Worm (Caenorhabditis elegans) whole organism, L1 larva: ENCODE data around the gene H13N06.7.
A peak's percentile ranks its signal among the peaks of the same experiment; 100 is the strongest.

Experiments used
- C16A3.4 ChIP-seq: fragments of 150-350 bp; optimal IDR thresholded peaks from 2 replicates; lab custom pipeline; 2014; ENCODE audit warnings: missing biosample characterization, missing genetic modification characterization
- Y116A8C.19 ChIP-seq: sonication (generic microtip); optimal IDR thresholded peaks from 2 replicates; lab custom pipeline; 2016; ENCODE audit warnings: missing compliant biosample characterization, missing genetic modification characterization, borderline replicate concordance
- aly-2 ChIP-seq: fragments of 150-350 bp; optimal IDR thresholded peaks from 2 replicates; lab custom pipeline; 2014; ENCODE audit warnings: missing biosample characterization, missing genetic modification characterization
- blmp-1 ChIP-seq: fragments of 150-350 bp; optimal IDR thresholded peaks from 2 replicates; lab custom pipeline; 2014; ENCODE audit warnings: missing biosample characterization, missing genetic modification characterization
- ceh-8 ChIP-seq: fragments of 200-800 bp; sonication (Bioruptor generic); optimal IDR thresholded peaks from 2 replicates; lab custom pipeline; 2018; ENCODE audit warnings: mild to moderate bottlenecking, missing genetic modification characterization, moderate library complexity, missing compliant biosample characterization
- ceh-82 ChIP-seq, 3 experiments: fragments of 150-350 bp in 1 of 3; sonication (generic microtip) in 2 of 3; optimal IDR thresholded peaks; 2 replicates each; lab custom pipeline; 2014 to 2017; ENCODE audit warnings: missing biosample characterization in 3 of 3, missing genetic modification characterization in 3 of 3
- dsc-1 ChIP-seq: sonication (generic microtip); optimal IDR thresholded peaks from 2 replicates; lab custom pipeline; 2016; ENCODE audit warnings: mild to moderate bottlenecking, missing genetic modification characterization, missing compliant biosample characterization
- efl-3 ChIP-seq: fragments of 200-800 bp; sonication (Bioruptor generic); optimal IDR thresholded peaks from 2 replicates; lab custom pipeline; 2018; ENCODE audit warnings: mild to moderate bottlenecking, missing genetic modification characterization, missing compliant biosample characterization
- egl-13 ChIP-seq: sonication (generic microtip); optimal IDR thresholded peaks from 2 replicates; lab custom pipeline; 2016; ENCODE audit warnings: missing genotype, missing genetic modification reagents, missing genetic modification characterization, missing compliant biosample characterization
- elt-3 ChIP-seq, 6 experiments: fragments of 150-350 bp in 1 of 6; sonication (generic microtip); optimal IDR thresholded peaks; 2 replicates each; lab custom pipeline; 2017 to 2018; ENCODE audit warnings: missing biosample characterization in 6 of 6, missing genetic modification characterization in 6 of 6, inconsistent platforms in 1 of 6
- ets-5 ChIP-seq: fragments of 200-800 bp; sonication (Bioruptor generic); IDR thresholded peaks from 2 replicates; pipeline ENCODE4 v1.3.6; 2022; ENCODE audit warnings: missing genetic modification characterization, missing compliant biosample characterization
- fkh-10 ChIP-seq: sonication (generic microtip); optimal IDR thresholded peaks from 2 replicates; lab custom pipeline; 2017; ENCODE audit warnings: missing biosample characterization, missing genetic modification reagents, missing genetic modification characterization
- fkh-8 ChIP-seq: sonication (generic microtip); optimal IDR thresholded peaks from 2 replicates; lab custom pipeline; 2016; ENCODE audit warnings: mild to moderate bottlenecking, missing genetic modification characterization, missing compliant biosample characterization
- hlh-17 ChIP-seq: fragments of 200-800 bp; sonication (Bioruptor generic); optimal IDR thresholded peaks from 2 replicates; lab custom pipeline; 2018; ENCODE audit warnings: missing genetic modification characterization, mild to moderate bottlenecking, missing compliant biosample characterization, moderate library complexity, borderline replicate concordance
- hpl-2 ChIP-seq: fragments of 150-350 bp; optimal IDR thresholded peaks from 2 replicates; lab custom pipeline; 2014; ENCODE audit warnings: missing biosample characterization, missing genetic modification reagents, missing genetic modification characterization
- irx-1 ChIP-seq: sonication (generic microtip); optimal IDR thresholded peaks from 2 replicates; lab custom pipeline; 2016; ENCODE audit warnings: missing genetic modification characterization, missing compliant biosample characterization
- jun-1 ChIP-seq: fragments of 150-350 bp; optimal IDR thresholded peaks from 2 replicates; lab custom pipeline; 2014; ENCODE audit warnings: missing biosample characterization, missing genetic modification reagents, missing genetic modification characterization
- lin-14 ChIP-seq: fragments of 200-800 bp; sonication (Bioruptor generic); optimal IDR thresholded peaks from 2 replicates; lab custom pipeline; 2018; ENCODE audit warnings: mild to moderate bottlenecking, missing genetic modification characterization, moderate library complexity, missing compliant biosample characterization
- lin-15B ChIP-seq: fragments of 150-350 bp; sonication (generic microtip); optimal IDR thresholded peaks from 3 replicates; lab custom pipeline; 2014; ENCODE audit warnings: missing biosample characterization, missing genetic modification characterization
- lin-35 ChIP-seq, 2 experiments: fragments of 150-350 bp; optimal IDR thresholded peaks; 2 replicates each; lab custom pipeline; 2014; ENCODE audit warnings: missing biosample characterization in 2 of 2, missing genetic modification characterization in 2 of 2, missing genetic modification reagents in 2 of 2
- lir-3 ChIP-seq: sonication (generic microtip); optimal IDR thresholded peaks from 2 replicates; lab custom pipeline; 2016; ENCODE audit warnings: mild to moderate bottlenecking, missing genetic modification characterization, moderate library complexity, missing compliant biosample characterization; ENCODE audit not compliant: poor library complexity
- lsy-2 ChIP-seq, 2 experiments: fragments of 150-350 bp; optimal IDR thresholded peaks; 2 replicates each; lab custom pipeline; 2014; ENCODE audit warnings: missing biosample characterization in 2 of 2, missing genetic modification characterization in 2 of 2
- mab-9 ChIP-seq: fragments of 200-800 bp; sonication (Bioruptor generic); IDR thresholded peaks from 2 replicates; pipeline ENCODE4 v1.3.6; 2022; ENCODE audit warnings: missing genetic modification reagents, missing genetic modification characterization, missing compliant biosample characterization
- mdl-1 ChIP-seq, 2 experiments: fragments of 150-350 bp; optimal IDR thresholded peaks; 2 replicates each; lab custom pipeline; 2014 to 2017; ENCODE audit warnings: missing biosample characterization in 2 of 2, missing genetic modification characterization in 2 of 2, inconsistent platforms in 1 of 2
- mef-2 ChIP-seq: fragments of 150-350 bp; optimal IDR thresholded peaks from 2 replicates; lab custom pipeline; 2014; ENCODE audit warnings: missing biosample characterization, missing genetic modification characterization
- nhr-11 ChIP-seq: fragments of 150-350 bp; optimal IDR thresholded peaks from 2 replicates; lab custom pipeline; 2014; ENCODE audit warnings: missing biosample characterization, missing genetic modification characterization
- nhr-19 ChIP-seq: fragments of 200-800 bp; sonication (Bioruptor generic); conservative IDR thresholded peaks from 2 replicates; pipeline ENCODE4 v1.3.6; 2022; ENCODE audit warnings: missing genetic modification characterization, missing compliant biosample characterization
- nhr-20 ChIP-seq: sonication (generic microtip); optimal IDR thresholded peaks from 2 replicates; lab custom pipeline; 2016; ENCODE audit warnings: mild to moderate bottlenecking, missing genetic modification characterization, missing compliant biosample characterization
- nhr-237 ChIP-seq: fragments of 150-350 bp; optimal IDR thresholded peaks from 2 replicates; lab custom pipeline; 2014; ENCODE audit warnings: missing biosample characterization, missing genetic modification characterization
- nhr-28 ChIP-seq: fragments of 150-350 bp; optimal IDR thresholded peaks from 2 replicates; lab custom pipeline; 2014; ENCODE audit warnings: missing biosample characterization, missing genetic modification characterization
- nhr-47 ChIP-seq: sonication (generic microtip); optimal IDR thresholded peaks from 2 replicates; lab custom pipeline; 2016; ENCODE audit warnings: mild to moderate bottlenecking, missing genetic modification characterization, moderate library complexity, missing compliant biosample characterization
- nhr-71 ChIP-seq: sonication (generic microtip); optimal IDR thresholded peaks from 2 replicates; lab custom pipeline; 2016; ENCODE audit warnings: mild to moderate bottlenecking, missing genetic modification characterization, moderate library complexity, missing compliant biosample characterization
- nhr-76 ChIP-seq: sonication (generic microtip); optimal IDR thresholded peaks from 2 replicates; lab custom pipeline; 2017; ENCODE audit warnings: missing biosample characterization, missing genetic modification characterization
- nhr-84 ChIP-seq: sonication (generic microtip); optimal IDR thresholded peaks from 2 replicates; lab custom pipeline; 2017; ENCODE audit warnings: missing biosample characterization, missing genetic modification characterization
- nhr-85 ChIP-seq: sonication (generic microtip); peaks from one replicate; lab custom pipeline; 2016; ENCODE audit warnings: missing genetic modification characterization, inconsistent platforms, missing compliant biosample characterization
- nhr-90 ChIP-seq: sonication (generic microtip); optimal IDR thresholded peaks from 2 replicates; lab custom pipeline; 2016; ENCODE audit warnings: mild to moderate bottlenecking, missing genetic modification characterization, missing compliant biosample characterization; ENCODE audit not compliant: poor library complexity
- pag-3 ChIP-seq: sonication (generic microtip); optimal IDR thresholded peaks from 2 replicates; lab custom pipeline; 2017; ENCODE audit warnings: missing genetic modification characterization, mild to moderate bottlenecking, missing compliant biosample characterization, antibody characterized with exemption, borderline replicate concordance; ENCODE audit not compliant: insufficient read depth
- pax-3 ChIP-seq: fragments of 200-800 bp; sonication (Bioruptor generic); optimal IDR thresholded peaks from 2 replicates; lab custom pipeline; 2018; ENCODE audit warnings: mild to moderate bottlenecking, missing genetic modification characterization, moderate library complexity, missing compliant biosample characterization
- pqm-1 ChIP-seq: sonication (generic microtip); optimal IDR thresholded peaks from 3 replicates; lab custom pipeline; 2017; ENCODE audit warnings: missing biosample characterization, missing genetic modification characterization
- snpc-4 ChIP-seq: fragments of 150-350 bp; optimal IDR thresholded peaks from 2 replicates; lab custom pipeline; 2014; ENCODE audit warnings: missing biosample characterization, missing genetic modification characterization
- snu-23 ChIP-seq: sonication (generic microtip); optimal IDR thresholded peaks from 2 replicates; lab custom pipeline; 2016; ENCODE audit warnings: missing genetic modification characterization, missing compliant biosample characterization
- sptf-1 ChIP-seq: fragments of 150-350 bp; optimal IDR thresholded peaks from 2 replicates; lab custom pipeline; 2014; ENCODE audit warnings: missing biosample characterization, missing genetic modification characterization
- swsn-7 ChIP-seq: sonication (generic microtip); optimal IDR thresholded peaks from 2 replicates; lab custom pipeline; 2016; ENCODE audit warnings: missing genetic modification characterization, missing compliant biosample characterization
- tlp-1 ChIP-seq: fragments of 150-350 bp; optimal IDR thresholded peaks from 2 replicates; lab custom pipeline; 2014; ENCODE audit warnings: missing biosample characterization, missing genetic modification characterization
- unc-62 ChIP-seq: fragments of 150-350 bp; optimal IDR thresholded peaks from 2 replicates; lab custom pipeline; 2014; ENCODE audit warnings: missing biosample characterization, missing genetic modification reagents, missing genetic modification characterization
- unc-86 ChIP-seq: sonication (generic microtip); optimal IDR thresholded peaks from 2 replicates; lab custom pipeline; 2016; ENCODE audit warnings: missing genetic modification characterization, missing compliant biosample characterization
- vab-15 ChIP-seq: sonication (generic microtip); optimal IDR thresholded peaks from 2 replicates; lab custom pipeline; 2017; ENCODE audit warnings: missing genotype, mild to moderate bottlenecking, missing genetic modification characterization, missing compliant biosample characterization
- xbp-1 ChIP-seq: sonication (generic microtip); optimal IDR thresholded peaks from 2 replicates; lab custom pipeline; 2016; ENCODE audit warnings: missing genetic modification characterization, missing compliant biosample characterization
- zag-1 ChIP-seq: fragments of 150-350 bp; optimal IDR thresholded peaks from 2 replicates; lab custom pipeline; 2014; ENCODE audit warnings: missing biosample characterization, missing genetic modification characterization
- zip-4 ChIP-seq: fragments of 200-800 bp; sonication (Bioruptor generic); optimal IDR thresholded peaks from 2 replicates; lab custom pipeline; 2018; ENCODE audit warnings: mild to moderate bottlenecking, missing genetic modification characterization, moderate library complexity, missing compliant biosample characterization
- ztf-4 ChIP-seq: fragments of 150-350 bp; optimal IDR thresholded peaks from 2 replicates; lab custom pipeline; 2014; ENCODE audit warnings: missing biosample characterization, missing genetic modification characterization

Gene H13N06.7

ce11 chrX:15535190-15535636 is 32.3 kb downstream of the H13N06.7 start (continued):
- TF ChIP-seq unc-86 (tag; lab: Kevin White, UChicago) (peak; percentile 92), egl-13 (peak; percentile 87), mab-9 (GFP tag; lab: Robert Waterston, UW) (peak; percentile 75), nhr-19 (GFP tag; lab: Robert Waterston, UW) (peak; percentile 61), pag-3 (tag; lab: Kevin White, UChicago) (peak; percentile 89), nhr-85 (tag; lab: Kevin White, UChicago) (no peak), nhr-76 (no peak), xbp-1 (tag; lab: Kevin White, UChicago) (peak; percentile 59), dsc-1 (tag; lab: Kevin White, UChicago) (peak; percentile 74), fkh-8 (tag; lab: Kevin White, UChicago) (peak; percentile 79)

- no peak for TF ChIP-seq nhr-76
- no peak for TF ChIP-seq sptf-1
- no peak for TF ChIP-seq efl-3 (GFP tag; lab: Kevin White, UChicago)
- peak; percentile 58 for TF ChIP-seq nhr-47 (tag; lab: Kevin White, UChicago)
- no peak for TF ChIP-seq lin-15B (tag; lab: Kevin White, UChicago)
- TF ChIP-seq lin-14 (GFP tag; lab: Kevin White, UChicago), result peak; percentile 80
- TF ChIP-seq xbp-1 (tag; lab: Kevin White, UChicago), result peak; percentile 19
- no peak for TF ChIP-seq zag-1 (tag; lab: Kevin White, UChicago)
- TF ChIP-seq ets-5 (GFP tag; lab: Robert Waterston, UW), result no peak
- peak; percentile 62 for TF ChIP-seq nhr-20 (tag; lab: Kevin White, UChicago)
- peak; percentile 8 for TF ChIP-seq blmp-1 (tag; lab: Kevin White, UChicago)
- TF ChIP-seq mef-2, result no peak
- no peak for TF ChIP-seq nhr-90 (tag; lab: Kevin White, UChicago)
- TF ChIP-seq fkh-10 (GFP tag; lab: Kevin White, UChicago), result no peak
- peak; percentile 5 for TF ChIP-seq snu-23 (GFP tag; lab: Kevin White, UChicago)
- TF ChIP-seq ztf-4 (tag; lab: Kevin White, UChicago), result no peak
- TF ChIP-seq nhr-237 (tag; lab: Kevin White, UChicago), result no peak
- TF ChIP-seq lir-3 (tag; lab: Kevin White, UChicago), result no peak
- TF ChIP-seq Y116A8C.19 (tag; lab: Kevin White, UChicago), result no peak
- no peak for TF ChIP-seq zip-4 (GFP tag; lab: Kevin White, UChicago)
- TF ChIP-seq lin-35 (GFP tag; optimal IDR thresholded peaks at IDR 0.05; lab: Kevin White, UChicago), result peak in 1 of 2 experiments; percentile 43
- no peak for TF ChIP-seq aly-2 (tag; lab: Kevin White, UChicago)
- TF ChIP-seq tlp-1, result no peak
- no peak for TF ChIP-seq pqm-1
- peak; percentile 77 for TF ChIP-seq nhr-71 (tag; lab: Kevin White, UChicago)
- no peak for TF ChIP-seq jun-1 (tag; lab: Kevin White, UChicago)
- TF ChIP-seq pax-3 (tag; lab: Kevin White, UChicago), result peak; percentile 42
- no peak for TF ChIP-seq nhr-84 (tag; lab: Kevin White, UChicago)
- TF ChIP-seq nhr-28 (tag; lab: Kevin White, UChicago), result no peak
- TF ChIP-seq unc-86 (tag; lab: Kevin White, UChicago), result peak; percentile 7
- TF ChIP-seq swsn-7, result peak; percentile 31
- TF ChIP-seq lsy-2 (tag; optimal IDR thresholded peaks at IDR 0.05; lab: Kevin White, UChicago), result peak; percentile 39 to 50
- TF ChIP-seq hpl-2 (GFP tag; lab: Kevin White, UChicago), result no peak
- no peak for TF ChIP-seq elt-3 (tag; optimal IDR thresholded peaks at IDR 0.05; lab: Kevin White, UChicago)
- no peak for TF ChIP-seq hlh-17 (GFP tag; lab: Kevin White, UChicago)
- peak; percentile 82 for TF ChIP-seq fkh-8 (tag; lab: Kevin White, UChicago)
- no peak for TF ChIP-seq mdl-1 (tag; optimal IDR thresholded peaks at IDR 0.05; lab: Kevin White, UChicago)
- TF ChIP-seq nhr-11, result peak; percentile 7
- TF ChIP-seq vab-15 (tag; lab: Kevin White, UChicago), result no peak
- no peak for TF ChIP-seq ceh-82 (tag; optimal IDR thresholded peaks at IDR 0.05; lab: Kevin White, UChicago)
- no peak for TF ChIP-seq snpc-4 (tag; lab: Kevin White, UChicago)
- peak; percentile 87 for TF ChIP-seq ceh-8 (GFP tag; lab: Kevin White, UChicago)
- no peak for TF ChIP-seq C16A3.4 (tag; lab: Kevin White, UChicago)
- no peak for TF ChIP-seq irx-1 (tag; lab: Kevin White, UChicago)
- no peak for TF ChIP-seq unc-62 (GFP tag; lab: Kevin White, UChicago)
These were observed 33.1 kb downstream of the H13N06.7 start for ce11 chrX:15536017-15536416.
